Worm (Caenorhabditis elegans) whole organism, late embryonic: ENCODE measurements around the gene Y51B9A.9.

ENCODE experiments used
- K02D7.2 ChIP-seq: sonication (generic microtip); optimal IDR thresholded peaks from 2 replicates; lab custom pipeline; 2017; ENCODE audit warnings: mild to moderate bottlenecking, missing genetic modification characterization, missing compliant biosample characterization
- ama-1 ChIP-seq: fragments of 150-350 bp; optimal IDR thresholded peaks from 2 replicates; lab custom pipeline; 2014
- ceh-19 ChIP-seq: fragments of 200-800 bp; sonication (Bioruptor generic); optimal IDR thresholded peaks from 2 replicates; lab custom pipeline; 2018; ENCODE audit warnings: mild to moderate bottlenecking, missing genetic modification characterization, missing compliant biosample characterization
- fkh-10 ChIP-seq: fragments of 150-350 bp; optimal IDR thresholded peaks from 2 replicates; lab custom pipeline; 2014; ENCODE audit warnings: missing biosample characterization, missing genetic modification reagents, missing genetic modification characterization
- hlh-13 ChIP-seq: fragments of 200-800 bp; sonication (Bioruptor generic); optimal IDR thresholded peaks from 2 replicates; lab custom pipeline; 2018; ENCODE audit warnings: mild to moderate bottlenecking, missing genetic modification characterization, missing compliant biosample characterization
- hlh-8 ChIP-seq: sonication (generic microtip); optimal IDR thresholded peaks from 2 replicates; lab custom pipeline; 2016; ENCODE audit warnings: missing genotype, missing genetic modification characterization, missing compliant biosample characterization
- lin-11 ChIP-seq: fragments of 200-800 bp; sonication (Bioruptor generic); optimal IDR thresholded peaks from 2 replicates; lab custom pipeline; 2018; ENCODE audit warnings: mild to moderate bottlenecking, missing genetic modification characterization, missing compliant biosample characterization
- pha-4 ChIP-seq: fragments of 150-350 bp; optimal IDR thresholded peaks from 2 replicates; lab custom pipeline; 2018; ENCODE audit warnings: missing biosample characterization, missing genetic modification reagents, missing genetic modification characterization
- sox-4 ChIP-seq: sonication (generic microtip); optimal IDR thresholded peaks from 2 replicates; lab custom pipeline; 2017; ENCODE audit warnings: mild to moderate bottlenecking, missing genetic modification characterization, inconsistent platforms, missing compliant biosample characterization
- tbx-2 ChIP-seq: sonication (generic microtip); optimal IDR thresholded peaks from 2 replicates; lab custom pipeline; 2016; ENCODE audit warnings: missing genetic modification characterization, missing compliant biosample characterization
- unc-86 ChIP-seq: sonication (generic microtip); optimal IDR thresholded peaks from 2 replicates; lab custom pipeline; 2016; ENCODE audit warnings: missing genetic modification characterization, missing compliant biosample characterization
- zip-5 ChIP-seq: sonication (generic microtip); optimal IDR thresholded peaks from 2 replicates; lab custom pipeline; 2016; ENCODE audit warnings: missing genetic modification characterization, missing compliant biosample characterization

DNA sequence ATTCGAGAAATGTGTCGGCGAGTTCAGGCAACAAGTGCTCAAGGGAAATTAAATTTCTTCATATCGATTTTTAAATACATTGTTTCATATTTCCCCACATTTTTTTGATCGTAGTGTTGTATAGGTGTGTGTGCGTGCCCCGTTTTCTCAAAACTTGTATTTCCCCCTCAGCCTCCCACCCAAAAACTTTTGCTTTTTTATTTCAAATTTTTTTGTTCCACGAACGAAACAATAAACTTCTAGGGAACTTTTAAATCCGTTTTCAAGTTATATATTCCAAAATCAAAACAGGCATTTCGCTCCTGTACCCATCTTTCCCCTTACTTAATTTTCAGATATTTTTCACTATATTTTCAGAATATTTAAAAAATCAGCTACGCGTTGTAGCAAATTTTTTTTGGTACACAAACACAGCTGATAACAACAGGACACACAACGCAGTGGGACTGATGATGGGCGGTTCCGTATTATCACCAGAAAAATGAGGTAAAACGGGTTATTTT, 20.7 kb upstream of the Y51B9A.9 start, which contains the start of the genes M176.4 and M176.16:
- TF ChIP-seq tbx-2 (no peak), pha-4 (tag; lab: Kevin White, UChicago) (no peak), hlh-13 (GFP tag; lab: Kevin White, UChicago) (no peak), K02D7.2 (tag; lab: Kevin White, UChicago) (no peak), sox-4 (no peak), lin-11 (tag; lab: Kevin White, UChicago) (no peak), hlh-8 (no peak), ceh-19 (GFP tag; lab: Kevin White, UChicago) (no peak), ama-1 (lab: Kevin White, UChicago) (no peak), unc-86 (no peak), zip-5 (tag; lab: Kevin White, UChicago) (no peak), fkh-10 (GFP tag; lab: Kevin White, UChicago) (no peak)
